Worm (Caenorhabditis elegans): Measurements from ENCODE around the gene Y41G9A.5.
A peak's percentile ranks its signal among the peaks of the same experiment; 100 is the strongest.

Gene Y41G9A.5

ce11 chrX:2922602-2923203, 23.8 kb upstream of the Y41G9A.5 start:
- no peak for TF ChIP-seq ham-2 (GFP tag; optimal IDR thresholded peaks at IDR 0.05)
- no peak for TF ChIP-seq ceh-43 (GFP tag; optimal IDR thresholded peaks at IDR 0.05)
- TF ChIP-seq flh-1 (GFP tag; optimal IDR thresholded peaks at IDR 0.05): no peak
- peak; percentile 57 for TF ChIP-seq nhr-2 (tag; optimal IDR thresholded peaks at IDR 0.05)
- TF ChIP-seq ces-1 (GFP tag; optimal IDR thresholded peaks at IDR 0.05): peak; percentile 93

- TF ChIP-seq elt-1 (tag; optimal IDR thresholded peaks at IDR 0.05; ENCODE audit: borderline replicate concordance, insufficient read depth) (no peak), zip-8 (tag; optimal IDR thresholded peaks at IDR 0.05) (no peak), ham-2 (GFP tag; optimal IDR thresholded peaks at IDR 0.05) (no peak), sptf-1 (tag; optimal IDR thresholded peaks at IDR 0.05) (no peak), cnd-1 (tag; optimal IDR thresholded peaks at IDR 0.05) (no peak), mls-2 (tag; optimal IDR thresholded peaks at IDR 0.05) (no peak), nhr-2 (tag; optimal IDR thresholded peaks at IDR 0.05) (no peak)
These were observed 22.6 kb upstream of the Y41G9A.5 start, which contains the start of gene hst-3.2 for ce11 chrX:2923888-2924287. Gene hst-3.2, minus strand, starts transcription at chrX:2923988.

ce11 chrX:2924438-2924837, 22.0 kb upstream of the Y41G9A.5 start:
- TF ChIP-seq M03D4.4 (tag; optimal IDR thresholded peaks at IDR 0.05) (no peak), snpc-4 (tag; optimal IDR thresholded peaks at IDR 0.05) (no peak), ces-1 (GFP tag; optimal IDR thresholded peaks at IDR 0.05) (peak; percentile 91)

ce11 chrX:2925950-2926349, 20.5 kb upstream of the Y41G9A.5 start:
- no peak for TF ChIP-seq sem-2 (GFP tag; optimal IDR thresholded peaks at IDR 0.05)
- no peak for TF ChIP-seq ceh-43 (GFP tag; optimal IDR thresholded peaks at IDR 0.05)
- TF ChIP-seq ces-1 (GFP tag; optimal IDR thresholded peaks at IDR 0.05): peak; percentile 90

- TF ChIP-seq mls-2 (tag; optimal IDR thresholded peaks at IDR 0.05): no peak
- TF ChIP-seq hlh-1 (tag; optimal IDR thresholded peaks at IDR 0.05): no peak
- TF ChIP-seq lsy-2 (tag; optimal IDR thresholded peaks at IDR 0.05): no peak
- TF ChIP-seq nhr-2 (tag; optimal IDR thresholded peaks at IDR 0.05): no peak
- no peak for TF ChIP-seq sem-2 (GFP tag; optimal IDR thresholded peaks at IDR 0.05)
- TF ChIP-seq ces-1 (GFP tag; optimal IDR thresholded peaks at IDR 0.05): peak; percentile 68
- no peak for TF ChIP-seq blmp-1 (tag; optimal IDR thresholded peaks at IDR 0.05)
- no peak for TF ChIP-seq nhr-28 (tag; optimal IDR thresholded peaks at IDR 0.05)
These were observed 18.9 kb upstream of the Y41G9A.5 start for ce11 chrX:2927576-2927975.

- TF ChIP-seq nhr-28 (tag; optimal IDR thresholded peaks at IDR 0.05) (no peak), unc-62 (GFP tag; optimal IDR thresholded peaks at IDR 0.05) (peak; percentile 50), ceh-43 (GFP tag; optimal IDR thresholded peaks at IDR 0.05) (no peak), elt-1 (tag; optimal IDR thresholded peaks at IDR 0.05; ENCODE audit: borderline replicate concordance, insufficient read depth) (peak; percentile 51), tbx-8 (GFP tag; optimal IDR thresholded peaks at IDR 0.05) (no peak), ceh-83 (GFP tag; optimal IDR thresholded peaks at IDR 0.05) (no peak), cnd-1 (tag; optimal IDR thresholded peaks at IDR 0.05) (no peak)
These were observed 18.4 kb upstream of the Y41G9A.5 start for ce11 chrX:2928089-2928488.

ce11 chrX:2931852-2932251, 14.6 kb upstream of the Y41G9A.5 start:
- TF ChIP-seq ham-2 (GFP tag; optimal IDR thresholded peaks at IDR 0.05) (no peak), unc-39 (tag; optimal IDR thresholded peaks at IDR 0.05) (no peak), unc-62 (GFP tag; optimal IDR thresholded peaks at IDR 0.05) (no peak), drap-1 (GFP tag; optimal IDR thresholded peaks at IDR 0.05) (no peak), snpc-4 (tag; optimal IDR thresholded peaks at IDR 0.05) (no peak), nhr-237 (tag; optimal IDR thresholded peaks at IDR 0.05) (no peak), pha-4 (tag; optimal IDR thresholded peaks at IDR 0.05) (no peak), nhr-76 (tag; optimal IDR thresholded peaks at IDR 0.05) (no peak), ces-1 (GFP tag; optimal IDR thresholded peaks at IDR 0.05) (no peak), mls-2 (tag; optimal IDR thresholded peaks at IDR 0.05) (no peak), M03D4.4 (tag; optimal IDR thresholded peaks at IDR 0.05) (no peak)

ce11 chrX:2933061-2933460, 13.4 kb upstream of the Y41G9A.5 start, which contains the start of gene fard-1:
Gene fard-1, plus strand, starts transcription at chrX:2933361.
- TF ChIP-seq nhr-2 (tag; optimal IDR thresholded peaks at IDR 0.05) (no peak), pha-4 (tag; optimal IDR thresholded peaks at IDR 0.05) (no peak), elt-1 (tag; optimal IDR thresholded peaks at IDR 0.05; ENCODE audit: borderline replicate concordance, insufficient read depth) (no peak), tbx-8 (GFP tag; optimal IDR thresholded peaks at IDR 0.05) (no peak), zip-8 (tag; optimal IDR thresholded peaks at IDR 0.05) (no peak), ces-1 (GFP tag; optimal IDR thresholded peaks at IDR 0.05) (no peak), sem-2 (GFP tag; optimal IDR thresholded peaks at IDR 0.05) (no peak), ceh-43 (GFP tag; optimal IDR thresholded peaks at IDR 0.05) (no peak), hlh-1 (tag; optimal IDR thresholded peaks at IDR 0.05) (no peak), flh-1 (GFP tag; optimal IDR thresholded peaks at IDR 0.05) (no peak), unc-62 (GFP tag; optimal IDR thresholded peaks at IDR 0.05) (no peak), blmp-1 (tag; optimal IDR thresholded peaks at IDR 0.05) (no peak), snpc-4 (tag; optimal IDR thresholded peaks at IDR 0.05) (no peak), nhr-12 (tag; optimal IDR thresholded peaks at IDR 0.05) (no peak), unc-120 (tag; optimal IDR thresholded peaks at IDR 0.05; ENCODE audit: poor library complexity, severe bottlenecking) (no peak)

Data from whole organism, mixed stage, embryonic.